Fruit fly (Drosophila melanogaster) whole organism, embryonic: ENCODE data around the gene CG43345.

Experiments
- Bdp1 ChIP-seq: fragments of 200-800 bp; sonication (Bioruptor generic); optimal IDR thresholded peaks from 3 replicates; lab custom pipeline; 2016; ENCODE audit warnings: missing biosample characterization, missing genetic modification characterization
- C15 ChIP-seq: fragments of 200-800 bp; sonication (Bioruptor generic); IDR thresholded peaks from 3 replicates; pipeline ENCODE4 v1.3.6; 2022; ENCODE audit warnings: missing biosample characterization, missing genetic modification characterization
- CG10147 ChIP-seq: fragments of 200-800 bp; sonication (Bioruptor generic); optimal IDR thresholded peaks from 2 replicates; lab custom pipeline; 2019; ENCODE audit warnings: missing biosample characterization, mild to moderate bottlenecking, missing genetic modification characterization, moderate library complexity
- CG10431 ChIP-seq: fragments of 200-800 bp; sonication (Bioruptor generic); optimal IDR thresholded peaks from 3 replicates; lab custom pipeline; 2018; ENCODE audit warnings: missing biosample characterization, mild to moderate bottlenecking, missing genetic modification characterization
- CG10654 ChIP-seq: fragments of 200-800 bp; sonication (Bioruptor generic); optimal IDR thresholded peaks from 2 replicates; lab custom pipeline; 2016; ENCODE audit warnings: missing biosample characterization, missing genetic modification characterization
- CG10979 ChIP-seq: fragments of 200-800 bp; sonication (Bioruptor generic); optimal IDR thresholded peaks from 2 replicates; lab custom pipeline; 2018; ENCODE audit warnings: missing biosample characterization, mild to moderate bottlenecking, missing genetic modification characterization, moderate library complexity
- CG11723 ChIP-seq: fragments of 200-800 bp; sonication (Bioruptor generic); optimal IDR thresholded peaks from 2 replicates; lab custom pipeline; 2017; ENCODE audit warnings: missing biosample characterization, mild to moderate bottlenecking, missing genetic modification characterization
- CG12391 ChIP-seq: fragments of 200-800 bp; sonication (Bioruptor generic); optimal IDR thresholded peaks from 3 replicates; lab custom pipeline; 2018; ENCODE audit warnings: missing biosample characterization, mild to moderate bottlenecking, missing genetic modification characterization, moderate library complexity
- CG12769 ChIP-seq: fragments of 200-800 bp; sonication (Bioruptor generic); optimal IDR thresholded peaks from 2 replicates; lab custom pipeline; 2019; ENCODE audit warnings: missing biosample characterization, mild to moderate bottlenecking, missing genetic modification characterization, moderate library complexity
- CG13624 ChIP-seq: fragments of 200-800 bp; sonication (Bioruptor generic); optimal IDR thresholded peaks from 2 replicates; lab custom pipeline; 2016; ENCODE audit warnings: missing biosample characterization, missing genetic modification characterization
- CG14014 ChIP-seq: fragments of 200-800 bp; sonication (Bioruptor generic); IDR thresholded peaks from 2 replicates; pipeline ENCODE4 v1.3.6; 2022; ENCODE audit warnings: missing biosample characterization, missing genetic modification characterization
- CG15269 ChIP-seq: fragments of 200-800 bp; sonication (Bioruptor generic); optimal IDR thresholded peaks from 2 replicates; lab custom pipeline; 2018; ENCODE audit warnings: missing biosample characterization, mild to moderate bottlenecking, missing genetic modification characterization, moderate library complexity
- CG1603 ChIP-seq: fragments of 200-800 bp; sonication (Bioruptor generic); optimal IDR thresholded peaks from 2 replicates; lab custom pipeline; 2019; ENCODE audit warnings: missing biosample characterization, mild to moderate bottlenecking, missing genetic modification characterization, moderate library complexity
- CG16815 ChIP-seq: fragments of 200-800 bp; sonication (Bioruptor generic); optimal IDR thresholded peaks from 3 replicates; lab custom pipeline; 2017; ENCODE audit warnings: missing biosample characterization, mild to moderate bottlenecking, missing genetic modification characterization
- CG17328 ChIP-seq: fragments of 200-800 bp; sonication (Bioruptor generic); IDR thresholded peaks from 2 replicates; pipeline ENCODE4 v1.3.6; 2022; ENCODE audit warnings: missing biosample characterization, missing genetic modification characterization
- CG2199 ChIP-seq: fragments of 200-800 bp; sonication (Bioruptor generic); IDR thresholded peaks from 3 replicates; pipeline ENCODE4 v1.3.6; 2022; ENCODE audit warnings: missing biosample characterization, missing genetic modification characterization
- CG32532 ChIP-seq: fragments of 200-800 bp; sonication (Bioruptor generic); IDR thresholded peaks from 2 replicates; pipeline ENCODE4 v1.3.6; 2022; ENCODE audit warnings: missing biosample characterization, missing genetic modification characterization
- CG3847 ChIP-seq: fragments of 200-800 bp; sonication (Bioruptor generic); IDR thresholded peaks from 2 replicates; pipeline ENCODE4 v1.3.6; 2022; ENCODE audit warnings: missing biosample characterization, missing genetic modification characterization
- CG3995 ChIP-seq: fragments of 200-800 bp; sonication (Bioruptor generic); optimal IDR thresholded peaks from 3 replicates; lab custom pipeline; 2016; ENCODE audit warnings: missing biosample characterization, missing genetic modification characterization
- CG5245 ChIP-seq: fragments of 200-800 bp; sonication (Bioruptor generic); optimal IDR thresholded peaks from 3 replicates; lab custom pipeline; 2016; ENCODE audit warnings: missing biosample characterization, missing genetic modification characterization
- CG5953 ChIP-seq: fragments of 200-800 bp; sonication (Bioruptor generic); IDR thresholded peaks from 2 replicates; pipeline ENCODE4 v1.3.6; 2022; ENCODE audit warnings: missing biosample characterization, missing genetic modification characterization
- CG6654 ChIP-seq: fragments of 200-800 bp; sonication (Bioruptor generic); optimal IDR thresholded peaks from 2 replicates; lab custom pipeline; 2017; ENCODE audit warnings: missing biosample characterization, mild to moderate bottlenecking, missing genetic modification characterization
- CG9215 ChIP-seq: fragments of 200-800 bp; sonication (Bioruptor generic); IDR thresholded peaks from 2 replicates; pipeline ENCODE4 v1.3.6; 2022; ENCODE audit warnings: missing biosample characterization, missing genetic modification characterization
- CG9609 ChIP-seq: fragments of 200-800 bp; sonication (Bioruptor generic); optimal IDR thresholded peaks from 3 replicates; lab custom pipeline; 2016; ENCODE audit warnings: missing biosample characterization, missing genetic modification characterization
- CTCF ChIP-seq: fragments of 200-800 bp; sonication (Bioruptor generic); optimal IDR thresholded peaks from 2 replicates; lab custom pipeline; 2017; ENCODE audit warnings: missing biosample characterization, mild to moderate bottlenecking, missing genetic modification characterization, moderate library complexity
- D ChIP-seq, 2 experiments: fragments of 200-800 bp in 1 of 2; fragments of >200 bp in 1 of 2; sonication (Bioruptor generic) in 1 of 2; optimal IDR thresholded peaks; 2 replicates in 1 of 2; 3 replicates in 1 of 2; lab custom pipeline; 2017; ENCODE audit warnings: mild to moderate bottlenecking in 1 of 2, missing biosample characterization in 1 of 2, missing genetic modification characterization in 1 of 2, missing genetic modification reagents in 1 of 2
- Dbx ChIP-seq: fragments of 200-800 bp; sonication (Bioruptor generic); IDR thresholded peaks from 3 replicates; pipeline ENCODE4 v1.3.6; 2022; ENCODE audit warnings: missing biosample characterization, missing genetic modification characterization
- NK7.1 ChIP-seq: fragments of 200-800 bp; sonication (Bioruptor generic); optimal IDR thresholded peaks from 3 replicates; lab custom pipeline; 2016; ENCODE audit warnings: missing biosample characterization, missing genetic modification characterization
- Oaz ChIP-seq: fragments of 200-800 bp; sonication (Bioruptor generic); IDR thresholded peaks from 2 replicates; pipeline ENCODE4 v1.3.6; 2022; ENCODE audit warnings: missing biosample characterization, missing genetic modification characterization
- Spps ChIP-seq: fragments of 200-800 bp; sonication (Bioruptor generic); optimal IDR thresholded peaks from 2 replicates; lab custom pipeline; 2018; ENCODE audit warnings: missing biosample characterization, mild to moderate bottlenecking, missing genetic modification characterization
- al ChIP-seq: fragments of 200-800 bp; sonication (Bioruptor generic); IDR thresholded peaks from 2 replicates; pipeline ENCODE4 v1.3.6; 2022; ENCODE audit warnings: missing biosample characterization, missing genetic modification characterization
- ase ChIP-seq: fragments of 200-800 bp; sonication (Bioruptor generic); IDR thresholded peaks from 3 replicates; pipeline ENCODE4 v1.3.6; 2022; ENCODE audit warnings: missing biosample characterization, missing genetic modification characterization
- danr ChIP-seq: fragments of 200-800 bp; sonication (Bioruptor generic); IDR thresholded peaks from 2 replicates; pipeline ENCODE4 v1.3.6; 2022; ENCODE audit warnings: missing biosample characterization, missing genetic modification characterization
- dati ChIP-seq: fragments of 200-800 bp; sonication (Bioruptor generic); IDR thresholded peaks from 2 replicates; pipeline ENCODE4 v1.3.6; 2022; ENCODE audit warnings: missing biosample characterization, missing genetic modification characterization
- dmrt99B ChIP-seq: fragments of 200-800 bp; sonication (Bioruptor generic); optimal IDR thresholded peaks from 2 replicates; lab custom pipeline; 2018; ENCODE audit warnings: missing biosample characterization, mild to moderate bottlenecking, missing genetic modification characterization, moderate library complexity
- dpn ChIP-seq, 2 experiments: fragments of 200-800 bp; sonication (Bioruptor generic); optimal IDR thresholded peaks; 3 replicates each; lab custom pipeline; 2016; ENCODE audit warnings: missing biosample characterization in 2 of 2, missing genetic modification characterization in 2 of 2
- esg ChIP-seq: fragments of 200-800 bp; sonication (Bioruptor generic); conservative IDR thresholded peaks from 2 replicates; pipeline ENCODE4 v1.3.6; 2022; ENCODE audit warnings: missing biosample characterization, missing genetic modification characterization
- fu2 ChIP-seq: fragments of 200-800 bp; sonication (Bioruptor generic); optimal IDR thresholded peaks from 2 replicates; lab custom pipeline; 2016; ENCODE audit warnings: missing biosample characterization, missing genetic modification characterization
- gsb ChIP-seq: fragments of 200-800 bp; sonication (Bioruptor generic); IDR thresholded peaks from 2 replicates; pipeline ENCODE4 v1.3.6; 2022; ENCODE audit warnings: missing biosample characterization, missing genetic modification characterization
- h ChIP-seq: fragments of >200 bp; optimal IDR thresholded peaks from 2 replicates; lab custom pipeline; 2017
- hb ChIP-seq: fragments of 200-800 bp; sonication (Bioruptor generic); IDR thresholded peaks from 3 replicates; pipeline ENCODE4 v1.3.6; 2022; ENCODE audit warnings: missing biosample characterization, missing genetic modification characterization; ENCODE audit not compliant: partially characterized antibody
- hkb ChIP-seq, 2 experiments: fragments of 200-800 bp in 1 of 2; fragments of >200 bp in 1 of 2; sonication (Bioruptor generic) in 1 of 2; IDR thresholded peaks in 1 of 2; optimal IDR thresholded peaks in 1 of 2; 2 replicates each; pipeline versions ENCODE4 v1.3.6 to Lab custom; 2017 to 2022; ENCODE audit warnings: missing biosample characterization in 1 of 2, missing genetic modification characterization in 1 of 2
- hth ChIP-seq: fragments of >200 bp; optimal IDR thresholded peaks from 2 replicates; lab custom pipeline; 2017; ENCODE audit warnings: inconsistent platforms
- inv ChIP-seq: fragments of 200-800 bp; sonication (Bioruptor generic); IDR thresholded peaks from 2 replicates; pipeline ENCODE4 v1.3.6; 2022; ENCODE audit warnings: missing biosample characterization, missing genetic modification characterization; ENCODE audit not compliant: partially characterized antibody
- klu ChIP-seq: fragments of 200-800 bp; sonication (Bioruptor generic); IDR thresholded peaks from 2 replicates; pipeline ENCODE4 v1.3.6; 2022; ENCODE audit warnings: missing biosample characterization, missing genetic modification characterization
- lilli ChIP-seq: fragments of 200-800 bp; sonication (Bioruptor generic); optimal IDR thresholded peaks from 3 replicates; lab custom pipeline; 2016; ENCODE audit warnings: missing biosample characterization, missing genetic modification characterization
- p53 ChIP-seq: fragments of 200-800 bp; sonication (Bioruptor generic); optimal IDR thresholded peaks from 2 replicates; lab custom pipeline; 2016; ENCODE audit warnings: missing biosample characterization, missing genetic modification characterization
- psq ChIP-seq: fragments of 200-800 bp; sonication (Bioruptor generic); optimal IDR thresholded peaks from 2 replicates; lab custom pipeline; 2017; ENCODE audit warnings: missing biosample characterization, missing genetic modification characterization
- sqz ChIP-seq: fragments of 200-800 bp; sonication (Bioruptor generic); optimal IDR thresholded peaks from 3 replicates; lab custom pipeline; 2018; ENCODE audit warnings: missing biosample characterization, mild to moderate bottlenecking, missing genetic modification characterization
- trem ChIP-seq: fragments of 200-800 bp; optimal IDR thresholded peaks from 3 replicates; lab custom pipeline; 2019; ENCODE audit warnings: missing biosample characterization, mild to moderate bottlenecking, missing genetic modification characterization, moderate library complexity
- ttk ChIP-seq: fragments of 200-800 bp; sonication (Bioruptor generic); IDR thresholded peaks from 2 replicates; pipeline ENCODE4 v2.1.2; 2022; ENCODE audit warnings: missing biosample characterization, missing genetic modification characterization

Gene CG43345

dm6 chr2L:21141714-21142500 is 26.5 kb downstream of the CG43345 start, which contains the start of gene Dap160 (continued):
- TF ChIP-seq CG9609: no peak
- TF ChIP-seq hth: no peak
- TF ChIP-seq trem: no peak
- TF ChIP-seq p53 (GFP tag; lab: Kevin White, UChicago): no peak
- TF ChIP-seq sqz (GFP tag; lab: Kevin White, UChicago): no peak
- no peak for TF ChIP-seq CG15269 (tag; lab: Kevin White, UChicago)
- TF ChIP-seq CG5245 (GFP tag; lab: Kevin White, UChicago): no peak
- TF ChIP-seq CG14014 (GFP tag; lab: Robert Waterston, UW): no peak
- no peak for TF ChIP-seq esg
- TF ChIP-seq klu (GFP tag; lab: Robert Waterston, UW): no peak
- TF ChIP-seq hkb (optimal IDR thresholded peaks at IDR 0.05; lab: Kevin White, UChicago): no peak
- TF ChIP-seq hkb (GFP tag; IDR thresholded peaks at IDR 0.05; lab: Robert Waterston, UW): no peak
- TF ChIP-seq NK7.1 (GFP tag; lab: Kevin White, UChicago): no peak
- TF ChIP-seq CG17328: no peak
- TF ChIP-seq Bdp1 (GFP tag; lab: Kevin White, UChicago): no peak
- no peak for TF ChIP-seq CG10654
- no peak for TF ChIP-seq D (optimal IDR thresholded peaks at IDR 0.05; lab: Kevin White, UChicago)
- TF ChIP-seq D (GFP tag; optimal IDR thresholded peaks at IDR 0.05; lab: Kevin White, UChicago): no peak
- peak; percentile 93 for TF ChIP-seq CG3995 (GFP tag; lab: Kevin White, UChicago)
- peak; percentile 39; the same call in 1 of the 3 replicates for TF ChIP-seq Dbx (GFP tag; lab: Robert Waterston, UW)
- no peak for TF ChIP-seq CG10147
- no peak for TF ChIP-seq CG5953 (GFP tag; lab: Robert Waterston, UW)
- TF ChIP-seq CG11723 (GFP tag; lab: Kevin White, UChicago): no peak
- no peak for TF ChIP-seq CG2199 (GFP tag; lab: Robert Waterston, UW)
- peak; percentile 36 for TF ChIP-seq CG3847 (GFP tag; lab: Robert Waterston, UW)
- TF ChIP-seq hb (GFP tag; lab: Robert Waterston, UW): peak; percentile 63; the same call in 1 of the 3 replicates
- TF ChIP-seq CTCF (GFP tag; lab: Kevin White, UChicago): no peak
- no peak for TF ChIP-seq ttk (GFP tag; lab: Robert Waterston, UW)
- TF ChIP-seq CG13624: no peak
- no peak for TF ChIP-seq CG10431 (GFP tag; lab: Kevin White, UChicago)
- TF ChIP-seq CG32532: peak; percentile 49; the same call in 1 of the 2 replicates
- TF ChIP-seq dpn (GFP tag; optimal IDR thresholded peaks at IDR 0.05; lab: Kevin White, UChicago): no peak
- TF ChIP-seq al (GFP tag; lab: Robert Waterston, UW): no peak
- TF ChIP-seq h (lab: Kevin White, UChicago): no peak
- TF ChIP-seq CG16815: no peak
- TF ChIP-seq danr (GFP tag; lab: Robert Waterston, UW): no peak
- TF ChIP-seq CG12769: no peak
- TF ChIP-seq Oaz (GFP tag; lab: Robert Waterston, UW): no peak
- TF ChIP-seq CG1603: no peak
- no peak for TF ChIP-seq Spps (tag; lab: Kevin White, UChicago)
- no peak for TF ChIP-seq CG12391 (tag; lab: Kevin White, UChicago)
- TF ChIP-seq CG9215 (GFP tag; lab: Robert Waterston, UW): no peak
- no peak for TF ChIP-seq gsb (GFP tag; lab: Robert Waterston, UW)
- TF ChIP-seq C15: no peak
- TF ChIP-seq CG6654: no peak
- TF ChIP-seq dati (GFP tag; lab: Robert Waterston, UW): no peak
- no peak for TF ChIP-seq fu2 (GFP tag; lab: Kevin White, UChicago)
- no peak for TF ChIP-seq psq (GFP tag; lab: Kevin White, UChicago)
- TF ChIP-seq lilli (GFP tag; lab: Kevin White, UChicago): no peak
- TF ChIP-seq inv (GFP tag; lab: Robert Waterston, UW): peak; percentile 62; the same call in 1 of the 2 replicates
- no peak; the same call in 2 of the 3 replicates for TF ChIP-seq ase (GFP tag; lab: Robert Waterston, UW)
- no peak for TF ChIP-seq dmrt99B (tag; lab: Kevin White, UChicago)
- no peak for TF ChIP-seq CG10979 (tag; lab: Kevin White, UChicago)
